Fruit fly (Drosophila melanogaster): ENCODE data around the gene Dys.

The Dys gene

dm6 chr3R:19472218-19472617 is 11.3 kb downstream of the Dys start (continued):
- TF ChIP-seq Hr78 (GFP tag; optimal IDR thresholded peaks at IDR 0.05): peak in 1 of 2 experiments; percentile 78
- peak; percentile 43 for TF ChIP-seq CG17568 (GFP tag; optimal IDR thresholded peaks at IDR 0.05)
- TF ChIP-seq esg (GFP tag; conservative IDR thresholded peaks at IDR 0.05): no peak

DNA sequence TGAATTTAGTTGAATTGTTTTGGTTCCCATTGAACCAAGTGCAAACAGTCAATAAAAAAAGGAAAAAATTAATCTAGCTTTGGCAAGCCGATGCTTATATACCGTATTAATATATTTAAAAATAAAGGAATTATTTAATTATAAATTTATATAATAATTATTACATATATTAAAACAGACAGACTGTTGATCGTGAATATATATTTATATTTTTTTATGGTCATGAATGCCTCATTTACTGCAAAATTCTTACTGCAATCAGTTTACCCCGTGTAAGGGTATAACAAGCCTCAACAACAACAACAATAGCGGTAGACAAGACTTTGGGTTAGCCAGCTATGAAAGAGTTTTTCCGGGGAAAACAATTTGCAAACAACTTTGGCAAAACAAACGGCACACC is 13.2 kb downstream of the Dys start:
- no peak for TF ChIP-seq Atf-2 (GFP tag; optimal IDR thresholded peaks at IDR 0.05)
- peak; percentile 3 for TF ChIP-seq Sox102F (GFP tag; optimal IDR thresholded peaks at IDR 0.05)
- 0 out of 3 replicates have a peak, but pooled peaks have one; percentile 18 for TF ChIP-seq row (GFP tag; IDR thresholded peaks at IDR 0.05)

DNA sequence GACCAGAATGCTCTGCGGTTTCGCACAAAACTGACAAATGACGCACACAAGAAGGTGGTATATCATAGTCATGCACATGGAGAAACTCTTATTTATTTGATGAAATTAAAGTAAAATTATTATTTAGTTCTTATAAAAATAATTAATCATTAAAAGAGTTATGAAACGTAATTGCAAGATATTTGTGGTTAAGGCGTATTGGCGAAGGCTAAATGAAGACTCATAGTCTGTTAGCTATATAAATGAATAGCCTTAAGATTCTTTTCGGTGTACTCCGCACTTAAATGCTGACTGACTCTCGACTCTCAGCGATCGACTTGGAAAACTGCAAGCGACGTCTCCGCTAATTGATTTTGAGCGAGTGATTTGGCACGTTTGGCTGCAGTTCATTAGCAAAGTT is 15.6 kb downstream of the Dys start:
- TF ChIP-seq gt (GFP tag; IDR thresholded peaks at IDR 0.05) (no peak), CG15073 (GFP tag; optimal IDR thresholded peaks at IDR 0.05) (no peak), tio (GFP tag; optimal IDR thresholded peaks at IDR 0.05) (no peak), CG8388 (GFP tag; optimal IDR thresholded peaks at IDR 0.05) (no peak), Dfd (GFP tag; optimal IDR thresholded peaks at IDR 0.05) (no peak), CG16813 (GFP tag; IDR thresholded peaks at IDR 0.05; ENCODE audit: partially characterized antibody) (no peak), Drgx (GFP tag; IDR thresholded peaks at IDR 0.05) (peak; percentile 29; the same call in 1 of the 2 replicates)

DNA sequence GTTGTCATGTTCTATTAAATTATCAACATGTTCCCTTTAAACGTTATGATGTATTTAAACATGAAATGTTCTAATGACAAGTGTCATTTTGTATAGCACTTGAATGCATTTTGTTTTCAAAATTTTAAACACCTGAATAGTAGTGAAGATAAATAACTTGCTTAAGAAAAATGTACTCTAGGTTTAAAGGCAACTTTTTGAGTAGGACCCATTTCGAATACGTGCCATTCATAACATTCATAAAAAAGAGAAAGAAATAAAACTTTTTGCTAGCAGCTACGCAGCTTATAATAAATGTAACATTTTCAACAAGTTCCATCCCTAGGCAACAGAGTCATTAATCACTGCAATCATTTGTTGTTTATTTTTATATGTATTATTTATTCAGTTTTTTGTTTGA is 25.5 kb downstream of the Dys start:
- TF ChIP-seq Xrp1 (GFP tag; IDR thresholded peaks at IDR 0.05) (peak; percentile 16; the same call in 1 of the 2 replicates), CG9817 (tag; optimal IDR thresholded peaks at IDR 0.05) (peak; percentile 5), nerfin-1 (tag; optimal IDR thresholded peaks at IDR 0.05) (no peak), sug (tag; optimal IDR thresholded peaks at IDR 0.05) (no peak), CG34422 (GFP tag; IDR thresholded peaks at IDR 0.05) (no peak), CG12219 (GFP tag; optimal IDR thresholded peaks at IDR 0.05) (no peak), phol (tag; optimal IDR thresholded peaks at IDR 0.05) (peak; percentile 43), CG30403 (GFP tag; optimal IDR thresholded peaks at IDR 0.05) (peak; percentile 6), Sox102F (GFP tag; optimal IDR thresholded peaks at IDR 0.05) (peak; percentile 59), CG6689 (GFP tag; IDR thresholded peaks at IDR 0.05) (no peak), yki (optimal IDR thresholded peaks at IDR 0.05) (no peak), scrt (GFP tag; optimal IDR thresholded peaks at IDR 0.05) (no peak), chn (GFP tag; optimal IDR thresholded peaks at IDR 0.05) (no peak), Atf3 (GFP tag; optimal IDR thresholded peaks at IDR 0.05) (no peak), CG13424 (tag; optimal IDR thresholded peaks at IDR 0.05) (peak; percentile 52), CG11456 (GFP tag; IDR thresholded peaks at IDR 0.05) (no peak), Blimp-1 (GFP tag; optimal IDR thresholded peaks at IDR 0.05) (peak; percentile 29), HmgD (GFP tag; optimal IDR thresholded peaks at IDR 0.05) (no peak), p53 (GFP tag; optimal IDR thresholded peaks at IDR 0.05) (no peak), unc-4 (GFP tag; IDR thresholded peaks at IDR 0.05; ENCODE audit: partially characterized antibody) (no peak), Sry-β (GFP tag; optimal IDR thresholded peaks at IDR 0.05) (no peak), zen (tag; optimal IDR thresholded peaks at IDR 0.05) (no peak), Sox100B (GFP tag; optimal IDR thresholded peaks at IDR 0.05) (peak; percentile 34), CG10147 (GFP tag; optimal IDR thresholded peaks at IDR 0.05) (no peak), dmrt99B (tag; optimal IDR thresholded peaks at IDR 0.05) (peak; percentile 8), CG31441 (GFP tag; IDR thresholded peaks at IDR 0.05) (peak; percentile 53), nmo (GFP tag; optimal IDR thresholded peaks at IDR 0.05) (peak; percentile 32), CG8290 (GFP tag; optimal IDR thresholded peaks at IDR 0.05) (no peak), CG8290 (tag; optimal IDR thresholded peaks at IDR 0.05) (no peak), Ssrp (tag; optimal IDR thresholded peaks at IDR 0.05) (peak; percentile 23), ATbp (GFP tag; optimal IDR thresholded peaks at IDR 0.05) (peak; percentile 12), bsh (GFP tag; optimal IDR thresholded peaks at IDR 0.05) (peak in 1 of 2 experiments; percentile 25)
